Fruit fly (Drosophila melanogaster): ENCODE data around the gene Abd-B.

dm6 chr3R:16882491-16882933 is 89.5 kb downstream of the Abd-B start:
- TF ChIP-seq CG8159 (tag; optimal IDR thresholded peaks at IDR 0.05), result no peak
- no peak for TF ChIP-seq CG10348 (GFP tag; IDR thresholded peaks at IDR 0.05)
- no peak for TF ChIP-seq CG4496 (GFP tag; IDR thresholded peaks at IDR 0.05)
- no peak for TF ChIP-seq EcR (GFP tag; optimal IDR thresholded peaks at IDR 0.05)
- no peak for TF ChIP-seq CG13204 (GFP tag; optimal IDR thresholded peaks at IDR 0.05)

All from whole organism, pupa.